Fruit fly (Drosophila melanogaster) whole organism, embryonic: ENCODE measurements around the gene Rab30.

Experiments
- Atf-2 ChIP-seq: fragments of 200-800 bp; sonication (Bioruptor generic); optimal IDR thresholded peaks from 2 replicates; lab custom pipeline; 2016; ENCODE audit warnings: missing biosample characterization, missing genetic modification characterization
- B-H1 ChIP-seq: fragments of 200-800 bp; sonication (Bioruptor generic); IDR thresholded peaks from 3 replicates; pipeline ENCODE4 v1.3.6; 2022; ENCODE audit warnings: missing biosample characterization, missing genetic modification characterization
- CG10209 ChIP-seq: fragments of 200-800 bp; sonication (Bioruptor generic); optimal IDR thresholded peaks from 3 replicates; lab custom pipeline; 2017; ENCODE audit warnings: missing biosample characterization, mild to moderate bottlenecking, missing genetic modification characterization, missing genetic modification reagents
- CG10543 ChIP-seq: fragments of 200-800 bp; sonication (Bioruptor generic); optimal IDR thresholded peaks from 3 replicates; lab custom pipeline; 2017; ENCODE audit warnings: missing biosample characterization, mild to moderate bottlenecking, missing genetic modification characterization, moderate library complexity
- CG10979 ChIP-seq: fragments of 200-800 bp; sonication (Bioruptor generic); optimal IDR thresholded peaks from 2 replicates; lab custom pipeline; 2018; ENCODE audit warnings: missing biosample characterization, mild to moderate bottlenecking, missing genetic modification characterization, moderate library complexity
- CG12155 ChIP-seq: fragments of 200-800 bp; sonication (Bioruptor generic); optimal IDR thresholded peaks from 3 replicates; lab custom pipeline; 2016; ENCODE audit warnings: missing biosample characterization, missing genetic modification characterization
- CG12659 ChIP-seq: fragments of 200-800 bp; sonication (Bioruptor generic); optimal IDR thresholded peaks from 3 replicates; lab custom pipeline; 2017; ENCODE audit warnings: mild to moderate bottlenecking, missing biosample characterization, missing genetic modification reagents, missing genetic modification characterization
- CG13624 ChIP-seq: fragments of 200-800 bp; sonication (Bioruptor generic); optimal IDR thresholded peaks from 2 replicates; lab custom pipeline; 2016; ENCODE audit warnings: missing biosample characterization, missing genetic modification characterization
- CG14667 ChIP-seq: fragments of 200-800 bp; sonication (Bioruptor generic); IDR thresholded peaks from 2 replicates; pipeline ENCODE4 v1.3.6; 2022; ENCODE audit warnings: missing biosample characterization, missing genetic modification characterization
- CG1603 ChIP-seq: fragments of 200-800 bp; sonication (Bioruptor generic); optimal IDR thresholded peaks from 2 replicates; lab custom pipeline; 2019; ENCODE audit warnings: missing biosample characterization, mild to moderate bottlenecking, missing genetic modification characterization, moderate library complexity
- CG17186 ChIP-seq: fragments of 200-800 bp; sonication (Bioruptor generic); optimal IDR thresholded peaks from 3 replicates; lab custom pipeline; 2017; ENCODE audit warnings: missing biosample characterization, missing genetic modification reagents, missing genetic modification characterization
- CG1832 ChIP-seq: fragments of 200-800 bp; sonication (Bioruptor generic); optimal IDR thresholded peaks from 2 replicates; lab custom pipeline; 2017; ENCODE audit warnings: missing biosample characterization, mild to moderate bottlenecking, missing genetic modification characterization, inconsistent platforms
- CG31224 ChIP-seq: fragments of 200-800 bp; sonication (Bioruptor generic); IDR thresholded peaks from 2 replicates; pipeline ENCODE4 v1.3.6; 2022; ENCODE audit warnings: missing biosample characterization, missing genetic modification characterization
- CG7745 ChIP-seq: fragments of 200-800 bp; sonication (Bioruptor generic); optimal IDR thresholded peaks from 2 replicates; lab custom pipeline; 2018; ENCODE audit warnings: missing biosample characterization, mild to moderate bottlenecking, missing genetic modification characterization, moderate library complexity
- Dfd ChIP-seq, 2 experiments: fragments of >200 bp; optimal IDR thresholded peaks; 2 replicates each; lab custom pipeline; 2017; ENCODE audit warnings: missing biosample characterization in 2 of 2, missing genetic modification characterization in 2 of 2
- Fer2 ChIP-seq: fragments of 200-800 bp; sonication (Bioruptor generic); optimal IDR thresholded peaks from 2 replicates; lab custom pipeline; 2018; ENCODE audit warnings: missing biosample characterization, mild to moderate bottlenecking, missing genetic modification characterization, moderate library complexity
- Gsc ChIP-seq: fragments of 200-800 bp; sonication (Bioruptor generic); IDR thresholded peaks from 2 replicates; pipeline ENCODE4 v1.3.6; 2022; ENCODE audit warnings: missing biosample characterization, missing genetic modification characterization
- HLH4C ChIP-seq: fragments of 200-800 bp; sonication (Bioruptor generic); IDR thresholded peaks from 3 replicates; pipeline ENCODE4 v1.3.6; 2022; ENCODE audit warnings: missing biosample characterization, missing genetic modification characterization; ENCODE audit not compliant: partially characterized antibody
- Hsf ChIP-seq: fragments of 200-800 bp; sonication (Bioruptor generic); optimal IDR thresholded peaks from 3 replicates; lab custom pipeline; 2016; ENCODE audit warnings: missing biosample characterization, missing genetic modification characterization
- Lim3 ChIP-seq: fragments of 200-800 bp; sonication (Bioruptor generic); IDR thresholded peaks from 2 replicates; pipeline ENCODE4 v1.3.6; 2022; ENCODE audit warnings: missing biosample characterization, missing genetic modification characterization
- MTF-1 ChIP-seq: fragments of 200-800 bp; sonication (Bioruptor generic); optimal IDR thresholded peaks from 2 replicates; lab custom pipeline; 2018; ENCODE audit warnings: missing biosample characterization, mild to moderate bottlenecking, missing genetic modification characterization, borderline replicate concordance
- Mrtf ChIP-seq: fragments of 200-800 bp; sonication (Bioruptor generic); IDR thresholded peaks from 3 replicates; pipeline ENCODE4 v1.3.6; 2022; ENCODE audit warnings: missing biosample characterization, missing genetic modification characterization
- Myb ChIP-seq: fragments of 200-800 bp; sonication (Bioruptor generic); optimal IDR thresholded peaks from 2 replicates; lab custom pipeline; 2016; ENCODE audit warnings: missing biosample characterization, missing genetic modification characterization
- Neu2 ChIP-seq: fragments of 200-800 bp; sonication (Bioruptor generic); optimal IDR thresholded peaks from 3 replicates; lab custom pipeline; 2016; ENCODE audit warnings: missing biosample characterization, missing genetic modification characterization, borderline replicate concordance
- Optix ChIP-seq: fragments of 200-800 bp; sonication (Bioruptor generic); IDR thresholded peaks from 3 replicates; pipeline ENCODE4 v1.3.6; 2022; ENCODE audit warnings: missing biosample characterization, missing genetic modification characterization
- Sox100B ChIP-seq: fragments of 200-800 bp; sonication (Bioruptor generic); optimal IDR thresholded peaks from 3 replicates; lab custom pipeline; 2018; ENCODE audit warnings: missing biosample characterization, mild to moderate bottlenecking, missing genetic modification characterization
- Sry-δ ChIP-seq: fragments of 200-800 bp; sonication (Bioruptor generic); optimal IDR thresholded peaks from 2 replicates; lab custom pipeline; 2016; ENCODE audit warnings: missing biosample characterization, missing genetic modification characterization
- YL-1 ChIP-seq: fragments of 200-800 bp; sonication (Bioruptor generic); optimal IDR thresholded peaks from 3 replicates; lab custom pipeline; 2017; ENCODE audit warnings: missing biosample characterization, mild to moderate bottlenecking, missing genetic modification characterization
- ato ChIP-seq: fragments of 200-800 bp; sonication (Bioruptor generic); IDR thresholded peaks from 2 replicates; pipeline ENCODE4 v1.3.6; 2022; ENCODE audit warnings: missing biosample characterization, missing genetic modification characterization; ENCODE audit not compliant: partially characterized antibody
- crc ChIP-seq: fragments of 200-800 bp; sonication (Bioruptor generic); optimal IDR thresholded peaks from 2 replicates; lab custom pipeline; 2016; ENCODE audit warnings: missing biosample characterization, missing genetic modification characterization
- dmrt99B ChIP-seq: fragments of 200-800 bp; sonication (Bioruptor generic); optimal IDR thresholded peaks from 2 replicates; lab custom pipeline; 2018; ENCODE audit warnings: missing biosample characterization, mild to moderate bottlenecking, missing genetic modification characterization, moderate library complexity
- dpn ChIP-seq, 2 experiments: fragments of 200-800 bp; sonication (Bioruptor generic); optimal IDR thresholded peaks; 3 replicates each; lab custom pipeline; 2016; ENCODE audit warnings: missing biosample characterization in 2 of 2, missing genetic modification characterization in 2 of 2
- gce ChIP-seq: fragments of 200-800 bp; sonication (Bioruptor generic); IDR thresholded peaks from 3 replicates; pipeline ENCODE4 v1.3.6; 2022; ENCODE audit warnings: missing biosample characterization, missing genetic modification characterization
- gt ChIP-seq: fragments of 200-800 bp; sonication (Bioruptor generic); IDR thresholded peaks from 2 replicates; pipeline ENCODE4 v1.3.6; 2022; ENCODE audit warnings: missing biosample characterization, missing genetic modification characterization
- her ChIP-seq: fragments of 200-800 bp; sonication (Bioruptor generic); optimal IDR thresholded peaks from 2 replicates; lab custom pipeline; 2016; ENCODE audit warnings: missing biosample characterization, missing genetic modification characterization
- ken ChIP-seq: fragments of 200-800 bp; sonication (Bioruptor generic); IDR thresholded peaks from 3 replicates; pipeline ENCODE4 v1.3.6; 2022; ENCODE audit warnings: missing biosample characterization, missing genetic modification characterization
- kni ChIP-seq: fragments of 200-800 bp; sonication (Bioruptor generic); optimal IDR thresholded peaks from 3 replicates; lab custom pipeline; 2017; ENCODE audit warnings: mild to moderate bottlenecking, missing biosample characterization, missing genetic modification reagents, missing genetic modification characterization
- lab ChIP-seq: fragments of 200-800 bp; sonication (Bioruptor generic); optimal IDR thresholded peaks from 3 replicates; lab custom pipeline; 2017; ENCODE audit warnings: missing biosample characterization, missing genetic modification characterization, mild to moderate bottlenecking, moderate library complexity, missing genetic modification reagents
- lola ChIP-seq, 3 experiments: fragments of >200 bp in 2 of 3; fragments of 200-800 bp in 1 of 3; sonication (Bioruptor generic) in 1 of 3; optimal IDR thresholded peaks; 2 replicates each; lab custom pipeline; 2017 to 2019; ENCODE audit warnings: missing biosample characterization in 3 of 3, missing genetic modification characterization in 3 of 3, mild to moderate bottlenecking in 1 of 3, moderate library complexity in 1 of 3
- maf-S ChIP-seq: fragments of 200-800 bp; sonication (Bioruptor generic); optimal IDR thresholded peaks from 2 replicates; lab custom pipeline; 2016; ENCODE audit warnings: missing biosample characterization, missing genetic modification characterization
- nerfin-2 ChIP-seq: fragments of 200-800 bp; sonication (Bioruptor generic); IDR thresholded peaks from 2 replicates; pipeline ENCODE4 v1.3.6; 2022; ENCODE audit warnings: missing biosample characterization, missing genetic modification characterization; ENCODE audit not compliant: partially characterized antibody
- repo ChIP-seq: fragments of 200-800 bp; sonication (Bioruptor generic); optimal IDR thresholded peaks from 2 replicates; lab custom pipeline; 2016; ENCODE audit warnings: missing biosample characterization, missing genetic modification characterization
- sc ChIP-seq, 3 experiments: fragments of >200 bp in 2 of 3; fragments of 200-800 bp in 1 of 3; sonication (Bioruptor generic) in 1 of 3; optimal IDR thresholded peaks; 2 replicates in 2 of 3; 3 replicates in 1 of 3; lab custom pipeline; 2017; ENCODE audit warnings: mild to moderate bottlenecking in 1 of 3, missing biosample characterization in 1 of 3, missing genetic modification characterization in 1 of 3, missing genetic modification reagents in 1 of 3
- sim ChIP-seq: fragments of 200-800 bp; sonication (Bioruptor generic); IDR thresholded peaks from 2 replicates; pipeline ENCODE4 v1.3.6; 2022; ENCODE audit warnings: missing biosample characterization, missing genetic modification characterization
- sr ChIP-seq: fragments of 200-800 bp; sonication (Bioruptor generic); IDR thresholded peaks from 3 replicates; pipeline ENCODE4 v1.3.6; 2022; ENCODE audit warnings: missing biosample characterization, missing genetic modification characterization
- ttk ChIP-seq: fragments of 200-800 bp; sonication (Bioruptor generic); IDR thresholded peaks from 2 replicates; pipeline ENCODE4 v2.1.2; 2022; ENCODE audit warnings: missing biosample characterization, missing genetic modification characterization
- wor ChIP-seq: fragments of 200-800 bp; sonication (Bioruptor generic); IDR thresholded peaks from 2 replicates; pipeline ENCODE4 v1.3.6; 2022; ENCODE audit warnings: missing biosample characterization, missing genetic modification characterization
- zen ChIP-seq: fragments of 200-800 bp; sonication (Bioruptor generic); optimal IDR thresholded peaks from 3 replicates; lab custom pipeline; 2018; ENCODE audit warnings: missing biosample characterization, mild to moderate bottlenecking, missing genetic modification characterization, moderate library complexity

Rab30 gene

DNA sequence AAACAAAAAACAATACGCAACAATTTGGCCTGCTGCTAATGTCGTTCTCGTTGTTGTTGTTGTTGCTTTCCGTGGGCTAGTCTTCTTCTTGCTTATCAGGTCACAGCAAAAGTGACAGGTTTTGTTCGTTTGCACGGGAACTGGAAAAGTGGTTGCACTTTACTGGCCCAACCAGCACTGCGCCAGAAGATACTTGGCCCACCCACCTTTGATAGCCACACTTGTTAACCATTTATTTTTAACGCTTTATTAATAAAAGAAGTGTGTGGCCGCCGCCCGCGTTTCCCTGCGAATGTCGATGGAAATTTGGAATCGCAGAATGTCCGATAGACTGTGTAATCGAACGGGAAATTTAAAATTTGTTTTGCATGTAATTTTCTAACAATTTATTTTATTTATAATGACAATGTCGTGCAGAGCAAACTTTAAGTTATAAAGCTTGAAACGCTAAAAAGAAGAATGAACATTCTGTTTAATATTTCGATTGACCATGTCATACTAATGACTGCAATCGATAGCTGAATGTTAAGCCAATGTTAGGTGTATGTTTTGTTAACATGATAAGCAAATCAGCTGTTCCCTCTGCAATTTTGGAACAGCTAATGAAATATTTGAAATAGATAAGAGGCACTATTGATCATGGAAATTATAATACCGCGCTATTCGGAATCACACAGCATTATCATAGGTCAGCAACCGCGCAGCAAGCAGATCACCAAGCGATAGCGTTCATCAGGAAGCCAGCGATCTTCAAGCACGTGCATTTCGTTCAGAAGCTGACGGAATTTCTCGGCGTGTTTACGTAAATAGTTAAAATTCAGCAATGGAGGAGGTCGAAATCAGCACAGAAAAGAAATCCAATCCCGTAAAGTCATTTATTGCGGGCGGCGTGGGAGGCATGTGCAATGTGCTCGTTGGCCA is 5.2 kb downstream of the Rab30 start, which contains the start of the genes CG31908 and MME1 (continued):
- TF ChIP-seq gce (GFP tag; lab: Robert Waterston, UW) (no peak), Neu2 (no peak), CG12155 (GFP tag; lab: Kevin White, UChicago) (peak; percentile 21), Dfd (GFP tag; optimal IDR thresholded peaks at IDR 0.05; lab: Kevin White, UChicago) (no peak), HLH4C (GFP tag; lab: Robert Waterston, UW) (peak; percentile 92), Optix (GFP tag; lab: Robert Waterston, UW) (no peak), maf-S (GFP tag; lab: Kevin White, UChicago) (no peak), gt (GFP tag; lab: Robert Waterston, UW) (no peak), sr (GFP tag; lab: Robert Waterston, UW) (no peak), Mrtf (GFP tag; lab: Robert Waterston, UW) (no peak), nerfin-2 (GFP tag; lab: Robert Waterston, UW) (peak; percentile 91), CG14667 (GFP tag; lab: Robert Waterston, UW) (no peak), Lim3 (no peak), kni (no peak), Myb (peak; percentile 31), CG1832 (GFP tag; lab: Kevin White, UChicago) (no peak), crc (GFP tag; lab: Kevin White, UChicago) (no peak), zen (tag; lab: Kevin White, UChicago) (peak; percentile 62), B-H1 (GFP tag; lab: Robert Waterston, UW) (no peak), her (GFP tag; lab: Kevin White, UChicago) (peak; percentile 4), sc (optimal IDR thresholded peaks at IDR 0.05; lab: Kevin White, UChicago) (no peak), sc (GFP tag; optimal IDR thresholded peaks at IDR 0.05; lab: Kevin White, UChicago) (no peak), CG7745 (tag; lab: Kevin White, UChicago) (no peak), YL-1 (GFP tag; lab: Kevin White, UChicago) (peak; percentile 69), CG1603 (tag; lab: Kevin White, UChicago) (peak; percentile 42), CG10979 (no peak), lab (GFP tag; lab: Kevin White, UChicago) (peak; percentile 20), CG13624 (GFP tag; lab: Kevin White, UChicago) (peak; percentile 35), wor (GFP tag; lab: Robert Waterston, UW) (no peak), CG10209 (no peak), CG17186 (peak; percentile 43), CG10543 (GFP tag; lab: Kevin White, UChicago) (no peak), CG31224 (GFP tag; lab: Robert Waterston, UW) (no peak), CG12659 (GFP tag; lab: Kevin White, UChicago) (peak; percentile 56), Sry-δ (GFP tag; lab: Kevin White, UChicago) (peak; percentile 56), Sox100B (GFP tag; lab: Kevin White, UChicago) (no peak), dmrt99B (tag; lab: Kevin White, UChicago) (no peak), Atf-2 (no peak), lola (GFP tag; optimal IDR thresholded peaks at IDR 0.05; lab: Kevin White, UChicago) (no peak), ken (GFP tag; lab: Robert Waterston, UW) (no peak), repo (no peak), sim (GFP tag; lab: Robert Waterston, UW) (no peak), Gsc (GFP tag; lab: Robert Waterston, UW) (no peak), Hsf (GFP tag; lab: Kevin White, UChicago) (no peak), MTF-1 (GFP tag; lab: Kevin White, UChicago) (no peak), ato (GFP tag; lab: Robert Waterston, UW) (peak; percentile 75; the same call in 1 of the 2 replicates), ttk (GFP tag; lab: Robert Waterston, UW) (no peak), dpn (GFP tag; optimal IDR thresholded peaks at IDR 0.05; lab: Kevin White, UChicago) (peak; percentile 31 to 41), Fer2 (tag; lab: Kevin White, UChicago) (no peak)
